Worm (Caenorhabditis elegans) whole organism, L4 larva: ENCODE data around the gene fbxb-9.
A peak's percentile ranks its signal among the peaks of the same experiment; 100 is the strongest.

Experiments
- D1046.2 ChIP-seq: fragments of 200-800 bp; sonication (Bioruptor generic); IDR thresholded peaks from 2 replicates; pipeline ENCODE4 v1.3.6; 2022; ENCODE audit warnings: missing genetic modification characterization, missing compliant biosample characterization
- F10B5.3 ChIP-seq: sonication (generic microtip); optimal IDR thresholded peaks from 2 replicates; lab custom pipeline; 2016; ENCODE audit warnings: mild to moderate bottlenecking, missing genetic modification characterization, missing compliant biosample characterization
- F26F4.8 ChIP-seq: fragments of 200-800 bp; sonication (Bioruptor generic); conservative IDR thresholded peaks from 2 replicates; pipeline ENCODE4 v1.3.6; 2022; ENCODE audit warnings: missing genetic modification characterization, missing compliant biosample characterization
- Y48G9A.11 ChIP-seq: fragments of 200-800 bp; sonication (Bioruptor generic); IDR thresholded peaks from 2 replicates; pipeline ENCODE4 v1.3.6; 2022; ENCODE audit warnings: missing genetic modification reagents, missing genetic modification characterization, missing compliant biosample characterization
- Y5F2A.4 ChIP-seq: fragments of 200-800 bp; sonication (Bioruptor generic); optimal IDR thresholded peaks from 2 replicates; lab custom pipeline; 2018; ENCODE audit warnings: mild to moderate bottlenecking, missing genetic modification characterization, missing compliant biosample characterization
- Y75B8A.6 ChIP-seq: fragments of 200-800 bp; sonication (Bioruptor generic); IDR thresholded peaks from 2 replicates; pipeline ENCODE4 v1.3.6; 2022; ENCODE audit warnings: missing genetic modification reagents, missing genetic modification characterization, missing compliant biosample characterization
- ZK546.5 ChIP-seq, 2 experiments: sonication (generic microtip); optimal IDR thresholded peaks; 2 replicates each; lab custom pipeline; 2017; ENCODE audit warnings: missing biosample characterization in 2 of 2, missing genetic modification characterization in 2 of 2
- aha-1 ChIP-seq: fragments of 150-350 bp; peaks from one replicate; lab custom pipeline; 2014; ENCODE audit warnings: missing biosample characterization, missing genetic modification characterization
- aly-2 ChIP-seq: sonication (generic microtip); optimal IDR thresholded peaks from 2 replicates; lab custom pipeline; 2018; ENCODE audit warnings: missing biosample characterization, missing genetic modification characterization
- ceh-20 ChIP-seq: fragments of 200-800 bp; sonication (Bioruptor generic); IDR thresholded peaks from 2 replicates; pipeline ENCODE4 v1.3.6; 2022; ENCODE audit warnings: missing genetic modification reagents, missing genetic modification characterization, missing compliant biosample characterization
- ceh-28 ChIP-seq: fragments of 150-350 bp; optimal IDR thresholded peaks from 2 replicates; lab custom pipeline; 2014; ENCODE audit warnings: missing biosample characterization, missing genetic modification reagents, missing genetic modification characterization
- ceh-32 ChIP-seq: sonication (generic microtip); optimal IDR thresholded peaks from 2 replicates; lab custom pipeline; 2016; ENCODE audit warnings: mild to moderate bottlenecking, missing genetic modification characterization, missing compliant biosample characterization; ENCODE audit not compliant: poor library complexity
- ceh-62 ChIP-seq: sonication (generic microtip); optimal IDR thresholded peaks from 2 replicates; lab custom pipeline; 2017; ENCODE audit warnings: missing biosample characterization, missing genetic modification characterization
- ceh-82 ChIP-seq: sonication (generic microtip); optimal IDR thresholded peaks from 2 replicates; lab custom pipeline; 2017; ENCODE audit warnings: missing biosample characterization, missing genetic modification characterization
- cey-2 ChIP-seq: sonication (generic microtip); optimal IDR thresholded peaks from 3 replicates; lab custom pipeline; 2017; ENCODE audit warnings: missing genetic modification characterization, mild to moderate bottlenecking, missing compliant biosample characterization, antibody characterized with exemption, borderline replicate concordance; ENCODE audit not compliant: insufficient read depth
- ctbp-1 ChIP-seq: fragments of 200-800 bp; sonication (Bioruptor generic); IDR thresholded peaks from 2 replicates; pipeline ENCODE4 v1.3.6; 2022; ENCODE audit warnings: missing genetic modification reagents, missing genetic modification characterization, missing compliant biosample characterization
- daf-12 ChIP-seq: fragments of 150-350 bp; optimal IDR thresholded peaks from 2 replicates; lab custom pipeline; 2014; ENCODE audit warnings: missing biosample characterization, missing genetic modification reagents, missing genetic modification characterization
- daf-16 ChIP-seq, 3 experiments: sonication (generic microtip); optimal IDR thresholded peaks; 2 replicates each; lab custom pipeline; 2016 to 2017; ENCODE audit warnings: missing genetic modification characterization in 3 of 3, missing genetic modification reagents in 3 of 3, mild to moderate bottlenecking in 2 of 3, missing compliant biosample characterization in 2 of 3, missing biosample characterization in 1 of 3, moderate library complexity in 1 of 3
- daf-19 ChIP-seq: fragments of 200-800 bp; sonication (Bioruptor generic); conservative IDR thresholded peaks from 2 replicates; pipeline ENCODE4 v1.3.6; 2022; ENCODE audit warnings: missing genetic modification characterization, missing compliant biosample characterization
- dmd-8 ChIP-seq: fragments of 200-800 bp; sonication (Bioruptor generic); IDR thresholded peaks from 2 replicates; pipeline ENCODE4 v1.3.6; 2022; ENCODE audit warnings: missing genetic modification characterization, missing compliant biosample characterization
- dmd-9 ChIP-seq: fragments of 200-800 bp; sonication (Bioruptor generic); IDR thresholded peaks from 2 replicates; pipeline ENCODE4 v1.3.6; 2022; ENCODE audit warnings: missing genetic modification reagents, missing genetic modification characterization, missing compliant biosample characterization
- dpl-1 ChIP-seq: fragments of 150-350 bp; optimal IDR thresholded peaks from 2 replicates; lab custom pipeline; 2014; ENCODE audit warnings: missing biosample characterization, missing genetic modification reagents, missing genetic modification characterization
- duxl-1 ChIP-seq: sonication (generic microtip); optimal IDR thresholded peaks from 2 replicates; lab custom pipeline; 2016; ENCODE audit warnings: mild to moderate bottlenecking, missing genetic modification characterization, moderate library complexity, missing compliant biosample characterization; ENCODE audit not compliant: poor library complexity
- dve-1 ChIP-seq: sonication (generic microtip); optimal IDR thresholded peaks from 2 replicates; lab custom pipeline; 2017; ENCODE audit warnings: antibody characterized with exemption, mild to moderate bottlenecking, missing genetic modification characterization, missing compliant biosample characterization; ENCODE audit not compliant: insufficient read depth
- egl-43 ChIP-seq: fragments of 200-800 bp; sonication (Bioruptor generic); IDR thresholded peaks from 2 replicates; pipeline ENCODE4 v1.3.6; 2022; ENCODE audit warnings: missing genetic modification reagents, missing genetic modification characterization, missing compliant biosample characterization
- fkh-10 ChIP-seq: fragments of 150-350 bp; optimal IDR thresholded peaks from 2 replicates; lab custom pipeline; 2014; ENCODE audit warnings: missing biosample characterization, missing genetic modification reagents, missing genetic modification characterization
- jun-1 ChIP-seq: fragments of 150-350 bp; optimal IDR thresholded peaks from 2 replicates; lab custom pipeline; 2014; ENCODE audit warnings: missing biosample characterization, missing genetic modification reagents, missing genetic modification characterization
- lim-7 ChIP-seq: fragments of 200-800 bp; sonication (Bioruptor generic); IDR thresholded peaks from 2 replicates; pipeline ENCODE4 v1.3.6; 2022; ENCODE audit warnings: missing genetic modification characterization, missing compliant biosample characterization
- lin-13 ChIP-seq: fragments of 150-350 bp; optimal IDR thresholded peaks from 2 replicates; lab custom pipeline; 2014; ENCODE audit warnings: missing biosample characterization, missing genetic modification reagents, missing genetic modification characterization
- lin-15B ChIP-seq: fragments of 150-350 bp; sonication (generic microtip); optimal IDR thresholded peaks from 3 replicates; lab custom pipeline; 2014; ENCODE audit warnings: missing biosample characterization, missing genetic modification characterization
- lin-38 ChIP-seq: fragments of 200-800 bp; sonication (Bioruptor generic); IDR thresholded peaks from 2 replicates; pipeline ENCODE4 v1.3.6; 2022; ENCODE audit warnings: missing genetic modification reagents, missing genetic modification characterization, missing compliant biosample characterization
- lin-39 ChIP-seq: fragments of 150-350 bp; optimal IDR thresholded peaks from 2 replicates; lab custom pipeline; 2014; ENCODE audit warnings: missing biosample characterization, missing genetic modification reagents, missing genetic modification characterization
- lsy-2 ChIP-seq, 2 experiments: fragments of 150-350 bp in 1 of 2; sonication (generic microtip) in 1 of 2; optimal IDR thresholded peaks; 2 replicates each; lab custom pipeline; 2014 to 2017; ENCODE audit warnings: missing biosample characterization in 2 of 2, missing genetic modification characterization in 2 of 2
- madf-5 ChIP-seq, 2 experiments: fragments of 200-800 bp; sonication (Bioruptor generic); IDR thresholded peaks; 2 replicates each; pipeline ENCODE4 v1.3.6; 2022; ENCODE audit warnings: missing compliant biosample characterization in 2 of 2, missing genetic modification characterization in 2 of 2
- mes-2 ChIP-seq: sonication (generic microtip); optimal IDR thresholded peaks from 2 replicates; lab custom pipeline; 2016; ENCODE audit warnings: missing genotype, mild to moderate bottlenecking, missing genetic modification characterization, missing compliant biosample characterization; ENCODE audit not compliant: poor library complexity, severe bottlenecking
- mxl-2 ChIP-seq: fragments of 200-800 bp; sonication (Bioruptor generic); conservative IDR thresholded peaks from 2 replicates; pipeline ENCODE4 v1.3.6; 2022; ENCODE audit warnings: missing genetic modification reagents, missing genetic modification characterization, missing compliant biosample characterization
- nhr-102 ChIP-seq: sonication (generic microtip); optimal IDR thresholded peaks from 2 replicates; lab custom pipeline; 2016; ENCODE audit warnings: mild to moderate bottlenecking, missing genetic modification characterization, moderate library complexity, missing compliant biosample characterization
- nhr-11 ChIP-seq: fragments of 150-350 bp; optimal IDR thresholded peaks from 2 replicates; lab custom pipeline; 2014; ENCODE audit warnings: missing biosample characterization, missing genetic modification characterization
- nhr-25 ChIP-seq: sonication (generic microtip); optimal IDR thresholded peaks from 2 replicates; lab custom pipeline; 2017; ENCODE audit warnings: missing genetic modification characterization, mild to moderate bottlenecking, missing compliant biosample characterization, antibody characterized with exemption, moderate library complexity, borderline replicate concordance; ENCODE audit not compliant: insufficient read depth
- sdz-12 ChIP-seq: fragments of 200-800 bp; sonication (Bioruptor generic); optimal IDR thresholded peaks from 2 replicates; lab custom pipeline; 2018; ENCODE audit warnings: mild to moderate bottlenecking, missing genetic modification characterization, missing compliant biosample characterization
- set-16 ChIP-seq: fragments of 200-800 bp; sonication (Bioruptor generic); IDR thresholded peaks from 2 replicates; pipeline ENCODE4 v1.3.6; 2022; ENCODE audit warnings: missing genetic modification reagents, missing genetic modification characterization, missing compliant biosample characterization
- spr-1 ChIP-seq: sonication (generic microtip); optimal IDR thresholded peaks from 2 replicates; lab custom pipeline; 2016; ENCODE audit warnings: mild to moderate bottlenecking, missing genetic modification characterization, missing compliant biosample characterization
- tra-1 ChIP-seq: fragments of 200-800 bp; sonication (Bioruptor generic); IDR thresholded peaks from 2 replicates; pipeline ENCODE4 v1.3.6; 2022; ENCODE audit warnings: missing genetic modification reagents, missing genetic modification characterization, missing compliant biosample characterization
- unc-130 ChIP-seq: sonication (generic microtip); optimal IDR thresholded peaks from 2 replicates; lab custom pipeline; 2016; ENCODE audit warnings: missing genetic modification reagents, missing genetic modification characterization, missing compliant biosample characterization
- unc-39 ChIP-seq: sonication (generic microtip); optimal IDR thresholded peaks from 2 replicates; lab custom pipeline; 2017; ENCODE audit warnings: missing biosample characterization, missing genetic modification characterization
- unc-62 ChIP-seq, 3 experiments: fragments of 150-350 bp in 1 of 3; sonication (generic microtip); optimal IDR thresholded peaks in 2 of 3; peaks in 1 of 3; 1 replicate in 1 of 3; 2 replicates in 2 of 3; lab custom pipeline; 2014 to 2017; ENCODE audit warnings: missing biosample characterization in 3 of 3, missing genetic modification characterization in 3 of 3, missing genetic modification reagents in 3 of 3, missing genotype in 1 of 3
- zfp-3 ChIP-seq: fragments of 200-800 bp; sonication (Bioruptor generic); conservative IDR thresholded peaks from 2 replicates; pipeline ENCODE4 v1.3.6; 2022; ENCODE audit warnings: missing genetic modification reagents, missing genetic modification characterization, missing compliant biosample characterization

fbxb-9 gene

ce11 chrIV:11149454-11150163 lies 12.7 kb downstream of the fbxb-9 start, which contains the start of the genes F01G4.6 and pfd-1 (continued):
- TF ChIP-seq jun-1: peak; percentile 83
- TF ChIP-seq unc-39: no peak
- TF ChIP-seq lsy-2 (tag; optimal IDR thresholded peaks at IDR 0.05; lab: Kevin White, UChicago): peak; percentile 96 to 99
- TF ChIP-seq ctbp-1 (GFP tag; lab: Robert Waterston, UW): peak; percentile 69; the same call in 1 of the 2 replicates
- TF ChIP-seq ceh-62 (tag; lab: Kevin White, UChicago): no peak
- peak; percentile 66; the same call in 1 of the 2 replicates for TF ChIP-seq mxl-2 (GFP tag; lab: Robert Waterston, UW)
- peak; percentile 30 for TF ChIP-seq sdz-12 (GFP tag; lab: Kevin White, UChicago)
- TF ChIP-seq ceh-20 (GFP tag; lab: Robert Waterston, UW): peak; percentile 89
- peak; percentile 65 for TF ChIP-seq zfp-3
- peak; percentile 33 for TF ChIP-seq F10B5.3 (tag; lab: Kevin White, UChicago)
- peak; percentile 88 for TF ChIP-seq dpl-1
- TF ChIP-seq Y48G9A.11 (GFP tag; lab: Robert Waterston, UW): no peak
- 0 out of 2 replicates have a peak, but pooled peaks have one; percentile 47 for TF ChIP-seq Y75B8A.6 (GFP tag; lab: Robert Waterston, UW)
- no peak for TF ChIP-seq F26F4.8 (GFP tag; lab: Robert Waterston, UW)
- TF ChIP-seq ceh-82 (tag; lab: Kevin White, UChicago): no peak
- TF ChIP-seq D1046.2: no peak
- TF ChIP-seq ceh-28 (tag; lab: Kevin White, UChicago): no peak
- TF ChIP-seq nhr-102 (tag; lab: Kevin White, UChicago): peak; percentile 83
- TF ChIP-seq madf-5 (GFP tag; IDR thresholded peaks at IDR 0.05; lab: Robert Waterston, UW): no peak
- TF ChIP-seq lin-39: no peak
- TF ChIP-seq daf-16 (GFP tag; optimal IDR thresholded peaks at IDR 0.05; lab: Kevin White, UChicago): peak in 1 of 2 experiments; percentile 61
- TF ChIP-seq daf-16 (tag; optimal IDR thresholded peaks at IDR 0.05; lab: Kevin White, UChicago): peak; percentile 70
- TF ChIP-seq fkh-10 (GFP tag; lab: Kevin White, UChicago): peak; percentile 67
- TF ChIP-seq spr-1: peak; percentile 42
- peak; percentile 76 for TF ChIP-seq duxl-1 (tag; lab: Kevin White, UChicago)
- TF ChIP-seq unc-130 (GFP tag; lab: Kevin White, UChicago): peak; percentile 24
- TF ChIP-seq Y5F2A.4: no peak
- no peak for TF ChIP-seq dmd-8
- TF ChIP-seq ceh-32 (tag; lab: Kevin White, UChicago): no peak
- TF ChIP-seq lin-15B (tag; lab: Kevin White, UChicago): no peak
- no peak for TF ChIP-seq lim-7 (GFP tag; lab: Robert Waterston, UW)
- no peak for TF ChIP-seq dmd-9
- TF ChIP-seq daf-19 (GFP tag; lab: Robert Waterston, UW): no peak
- peak; percentile 18; the same call in 1 of the 2 replicates for TF ChIP-seq set-16 (GFP tag; lab: Robert Waterston, UW)
- no peak for TF ChIP-seq cey-2 (tag; lab: Kevin White, UChicago)
- TF ChIP-seq ZK546.5 (tag; optimal IDR thresholded peaks at IDR 0.05; lab: Kevin White, UChicago): peak; percentile 99
- 0 out of 2 replicates have a peak, but pooled peaks have one; percentile 56 for TF ChIP-seq egl-43 (GFP tag; lab: Robert Waterston, UW)
- no peak for TF ChIP-seq aly-2
- peak; percentile 93 for TF ChIP-seq mes-2 (tag; lab: Kevin White, UChicago)
- TF ChIP-seq unc-62 (GFP tag; optimal IDR thresholded peaks at IDR 0.05 in 1 of 2; lab: Kevin White, UChicago): peak in 1 of 2 experiments; percentile 21
- TF ChIP-seq unc-62 (tag; optimal IDR thresholded peaks at IDR 0.05; lab: Kevin White, UChicago): no peak
- TF ChIP-seq tra-1: 0 out of 2 replicates have a peak, but pooled peaks have one; percentile 11
- peak; percentile 80 for TF ChIP-seq nhr-25
- TF ChIP-seq nhr-11: peak; percentile 92
- TF ChIP-seq dve-1: peak; percentile 99
- peak; percentile 85 for TF ChIP-seq lin-13 (GFP tag; lab: Kevin White, UChicago)
- no peak for TF ChIP-seq daf-12 (tag; lab: Kevin White, UChicago)
- peak; percentile 93 for TF ChIP-seq aha-1 (tag; lab: Kevin White, UChicago)
- TF ChIP-seq lin-38 (GFP tag; lab: Robert Waterston, UW): peak; percentile 84
